Fruit fly (Drosophila melanogaster) whole organism, embryonic: ENCODE measurements around the gene Nup43.

Source experiments
- Awh ChIP-seq: fragments of 200-800 bp; sonication (Bioruptor generic); IDR thresholded peaks from 2 replicates; pipeline ENCODE4, ENCODE4 v1.3.6; 2022; ENCODE audit warnings: missing biosample characterization, missing genetic modification characterization
- Blimp-1 ChIP-seq: fragments of 200-800 bp; sonication (Bioruptor generic); optimal IDR thresholded peaks from 3 replicates; lab custom pipeline; 2018; ENCODE audit warnings: missing biosample characterization, missing genetic modification characterization, mild to moderate bottlenecking, moderate library complexity, missing genetic modification reagents
- Bteb2 ChIP-seq: fragments of 200-800 bp; sonication (Bioruptor generic); optimal IDR thresholded peaks from 2 replicates; lab custom pipeline; 2016; ENCODE audit warnings: missing biosample characterization, missing genetic modification characterization
- C15 ChIP-seq: fragments of 200-800 bp; sonication (Bioruptor generic); IDR thresholded peaks from 3 replicates; pipeline ENCODE4 v1.3.6; 2022; ENCODE audit warnings: missing biosample characterization, missing genetic modification characterization
- CG10147 ChIP-seq: fragments of 200-800 bp; sonication (Bioruptor generic); optimal IDR thresholded peaks from 2 replicates; lab custom pipeline; 2019; ENCODE audit warnings: missing biosample characterization, mild to moderate bottlenecking, missing genetic modification characterization, moderate library complexity
- CG10654 ChIP-seq: fragments of 200-800 bp; sonication (Bioruptor generic); optimal IDR thresholded peaks from 2 replicates; lab custom pipeline; 2016; ENCODE audit warnings: missing biosample characterization, missing genetic modification characterization
- CG11504 ChIP-seq: fragments of 200-800 bp; sonication (Bioruptor generic); optimal IDR thresholded peaks from 3 replicates; lab custom pipeline; 2019; ENCODE audit warnings: missing biosample characterization, mild to moderate bottlenecking, missing genetic modification characterization, moderate library complexity
- CG12219 ChIP-seq: fragments of 200-800 bp; sonication (Bioruptor generic); optimal IDR thresholded peaks from 3 replicates; lab custom pipeline; 2018; ENCODE audit warnings: missing biosample characterization, mild to moderate bottlenecking, missing genetic modification characterization
- CG12942 ChIP-seq: fragments of 200-800 bp; sonication (Bioruptor generic); optimal IDR thresholded peaks from 3 replicates; lab custom pipeline; 2016; ENCODE audit warnings: missing biosample characterization, missing genetic modification characterization
- CG15601 ChIP-seq: fragments of 200-800 bp; sonication (Bioruptor generic); optimal IDR thresholded peaks from 3 replicates; lab custom pipeline; 2019; ENCODE audit warnings: missing biosample characterization, mild to moderate bottlenecking, missing genetic modification characterization, moderate library complexity
- CG16779 ChIP-seq: fragments of 200-800 bp; sonication (Bioruptor generic); IDR thresholded peaks from 2 replicates; pipeline ENCODE4 v1.3.6; 2022; ENCODE audit warnings: missing biosample characterization, missing genetic modification characterization
- CG18599 ChIP-seq: fragments of 200-800 bp; sonication (Bioruptor generic); optimal IDR thresholded peaks from 3 replicates; lab custom pipeline; 2017; ENCODE audit warnings: missing biosample characterization, missing genetic modification characterization, mild to moderate bottlenecking, moderate library complexity, missing genetic modification reagents
- CG18764 ChIP-seq: fragments of 200-800 bp; sonication (Bioruptor generic); optimal IDR thresholded peaks from 3 replicates; lab custom pipeline; 2016; ENCODE audit warnings: missing biosample characterization, missing genetic modification characterization
- CG32767 ChIP-seq: fragments of 200-800 bp; sonication (Bioruptor generic); IDR thresholded peaks from 2 replicates; pipeline ENCODE4 v1.3.6; 2022; ENCODE audit warnings: missing biosample characterization, missing genetic modification characterization
- CG3847 ChIP-seq: fragments of 200-800 bp; sonication (Bioruptor generic); IDR thresholded peaks from 2 replicates; pipeline ENCODE4 v1.3.6; 2022; ENCODE audit warnings: missing biosample characterization, missing genetic modification characterization
- CG6683 ChIP-seq: fragments of 200-800 bp; sonication (Bioruptor generic); optimal IDR thresholded peaks from 2 replicates; lab custom pipeline; 2017; ENCODE audit warnings: missing biosample characterization, mild to moderate bottlenecking, missing genetic modification characterization, missing genetic modification reagents
- CG7372 ChIP-seq: fragments of 200-800 bp; sonication (Bioruptor generic); IDR thresholded peaks from 2 replicates; pipeline ENCODE4 v1.3.6; 2022; ENCODE audit warnings: missing biosample characterization, missing genetic modification characterization
- CG8290 ChIP-seq, 3 experiments: fragments of 200-800 bp; sonication (Bioruptor generic); optimal IDR thresholded peaks; 2 replicates each; lab custom pipeline; 2016 to 2019; ENCODE audit warnings: missing biosample characterization in 3 of 3, missing genetic modification characterization in 3 of 3, mild to moderate bottlenecking in 2 of 3, moderate library complexity in 1 of 3
- CG9932 ChIP-seq: fragments of 200-800 bp; sonication (Bioruptor generic); IDR thresholded peaks from 2 replicates; pipeline ENCODE4 v1.3.6; 2022; ENCODE audit warnings: missing biosample characterization, missing genetic modification characterization
- Gug ChIP-seq: fragments of 200-800 bp; sonication (Bioruptor generic); IDR thresholded peaks from 4 replicates; pipeline ENCODE4 v1.3.6; 2022; ENCODE audit warnings: missing biosample characterization, missing genetic modification characterization
- HLHmδ ChIP-seq: fragments of 200-800 bp; sonication (Bioruptor generic); optimal IDR thresholded peaks from 2 replicates; lab custom pipeline; 2018; ENCODE audit warnings: missing biosample characterization, mild to moderate bottlenecking, missing genetic modification characterization, moderate library complexity
- Hmx ChIP-seq: fragments of 200-800 bp; sonication (Bioruptor generic); optimal IDR thresholded peaks from 2 replicates; lab custom pipeline; 2016; ENCODE audit warnings: missing biosample characterization, missing genetic modification characterization
- Hr78 ChIP-seq, 2 experiments: fragments of 200-800 bp in 1 of 2; fragments of >200 bp in 1 of 2; sonication (Bioruptor generic) in 1 of 2; optimal IDR thresholded peaks; 2 replicates each; lab custom pipeline; 2017 to 2019; ENCODE audit warnings: missing biosample characterization in 2 of 2, missing genetic modification characterization in 2 of 2, mild to moderate bottlenecking in 1 of 2, moderate library complexity in 1 of 2
- Jarid2 ChIP-seq: fragments of 200-800 bp; sonication (Bioruptor generic); optimal IDR thresholded peaks from 3 replicates; lab custom pipeline; 2017; ENCODE audit warnings: mild to moderate bottlenecking, missing biosample characterization, missing genetic modification reagents, missing genetic modification characterization
- Lim3 ChIP-seq: fragments of 200-800 bp; sonication (Bioruptor generic); IDR thresholded peaks from 2 replicates; pipeline ENCODE4 v1.3.6; 2022; ENCODE audit warnings: missing biosample characterization, missing genetic modification characterization
- NC2β ChIP-seq: fragments of 200-800 bp; sonication (Bioruptor generic); optimal IDR thresholded peaks from 2 replicates; lab custom pipeline; 2016; ENCODE audit warnings: missing biosample characterization, missing genetic modification characterization
- Optix ChIP-seq: fragments of 200-800 bp; sonication (Bioruptor generic); IDR thresholded peaks from 3 replicates; pipeline ENCODE4 v1.3.6; 2022; ENCODE audit warnings: missing biosample characterization, missing genetic modification characterization
- Ravus ChIP-seq: fragments of 200-800 bp; sonication (Bioruptor generic); IDR thresholded peaks from 2 replicates; pipeline ENCODE4 v1.3.6; 2022; ENCODE audit warnings: missing biosample characterization, missing genetic modification characterization
- Ssrp ChIP-seq: fragments of 200-800 bp; sonication (Bioruptor generic); optimal IDR thresholded peaks from 2 replicates; lab custom pipeline; 2018; ENCODE audit warnings: missing biosample characterization, mild to moderate bottlenecking, missing genetic modification characterization, moderate library complexity
- Taf1 ChIP-seq: fragments of 200-800 bp; sonication (Bioruptor generic); IDR thresholded peaks from 2 replicates; pipeline ENCODE4 v1.3.6; 2022; ENCODE audit warnings: missing biosample characterization, missing genetic modification characterization
- Vsx1 ChIP-seq: fragments of 200-800 bp; sonication (Bioruptor generic); optimal IDR thresholded peaks from 2 replicates; lab custom pipeline; 2017; ENCODE audit warnings: missing biosample characterization, mild to moderate bottlenecking, missing genetic modification characterization, missing genetic modification reagents
- Xrp1 ChIP-seq: fragments of 200-800 bp; sonication (Bioruptor generic); IDR thresholded peaks from 2 replicates; pipeline ENCODE4 v1.3.6; 2022; ENCODE audit warnings: missing biosample characterization, missing genetic modification characterization
- amos ChIP-seq: fragments of 200-800 bp; sonication (Bioruptor generic); IDR thresholded peaks from 2 replicates; pipeline ENCODE4 v1.3.6; 2022; ENCODE audit warnings: missing biosample characterization, missing genetic modification characterization; ENCODE audit not compliant: partially characterized antibody
- chinmo ChIP-seq: fragments of 200-800 bp; sonication (Bioruptor generic); IDR thresholded peaks from 4 replicates; pipeline ENCODE4 v1.3.6; 2022; ENCODE audit warnings: missing biosample characterization, missing genetic modification characterization; ENCODE audit not compliant: partially characterized antibody
- danr ChIP-seq: fragments of 200-800 bp; sonication (Bioruptor generic); IDR thresholded peaks from 2 replicates; pipeline ENCODE4 v1.3.6; 2022; ENCODE audit warnings: missing biosample characterization, missing genetic modification characterization
- fru ChIP-seq: fragments of >200 bp; optimal IDR thresholded peaks from 2 replicates; lab custom pipeline; 2017
- gro ChIP-seq: fragments of 200-800 bp; sonication (Bioruptor generic); optimal IDR thresholded peaks from 2 replicates; lab custom pipeline; 2016; ENCODE audit warnings: missing biosample characterization, missing genetic modification characterization
- gsb-n ChIP-seq: fragments of 200-800 bp; sonication (Bioruptor generic); optimal IDR thresholded peaks from 3 replicates; lab custom pipeline; 2018; ENCODE audit warnings: missing biosample characterization, mild to moderate bottlenecking, missing genetic modification characterization
- ind ChIP-seq: fragments of 200-800 bp; sonication (Bioruptor generic); optimal IDR thresholded peaks from 3 replicates; lab custom pipeline; 2016; ENCODE audit warnings: missing biosample characterization, missing genetic modification characterization
- p53 ChIP-seq: fragments of 200-800 bp; sonication (Bioruptor generic); optimal IDR thresholded peaks from 2 replicates; lab custom pipeline; 2016; ENCODE audit warnings: missing biosample characterization, missing genetic modification characterization
- pita ChIP-seq: fragments of 200-800 bp; sonication (Bioruptor generic); optimal IDR thresholded peaks from 2 replicates; lab custom pipeline; 2017; ENCODE audit warnings: missing biosample characterization, mild to moderate bottlenecking, missing genetic modification characterization
- pnt ChIP-seq: fragments of 200-800 bp; sonication (Bioruptor generic); optimal IDR thresholded peaks from 3 replicates; lab custom pipeline; 2016; ENCODE audit warnings: missing biosample characterization, missing genetic modification characterization
- sc ChIP-seq, 3 experiments: fragments of >200 bp in 2 of 3; fragments of 200-800 bp in 1 of 3; sonication (Bioruptor generic) in 1 of 3; optimal IDR thresholded peaks; 2 replicates in 2 of 3; 3 replicates in 1 of 3; lab custom pipeline; 2017; ENCODE audit warnings: mild to moderate bottlenecking in 1 of 3, missing biosample characterization in 1 of 3, missing genetic modification characterization in 1 of 3, missing genetic modification reagents in 1 of 3
- sob ChIP-seq: fragments of 200-800 bp; sonication (Bioruptor generic); IDR thresholded peaks from 2 replicates; pipeline ENCODE4 v1.3.6; 2022; ENCODE audit warnings: missing biosample characterization, missing genetic modification characterization
- ssp ChIP-seq: fragments of 200-800 bp; sonication (Bioruptor generic); IDR thresholded peaks from 2 replicates; pipeline ENCODE4 v1.3.6; 2022; ENCODE audit warnings: missing biosample characterization, missing genetic modification characterization
- sug ChIP-seq: fragments of 200-800 bp; optimal IDR thresholded peaks from 2 replicates; lab custom pipeline; 2019; ENCODE audit warnings: missing biosample characterization, mild to moderate bottlenecking, missing genetic modification characterization, moderate library complexity
- tio ChIP-seq: fragments of 200-800 bp; sonication (Bioruptor generic); optimal IDR thresholded peaks from 2 replicates; lab custom pipeline; 2017; ENCODE audit warnings: missing biosample characterization, missing genetic modification characterization, inconsistent platforms
- zfh1 ChIP-seq: fragments of 200-800 bp; sonication (Bioruptor generic); IDR thresholded peaks from 3 replicates; pipeline ENCODE4 v1.3.6; 2022; ENCODE audit warnings: missing biosample characterization, missing genetic modification characterization

The Nup43 gene

dm6 chr3R:18398954-18399697 is 32.7 kb downstream of the Nup43 start, which contains the start of gene Vha100-2 (continued):
- peak; percentile 49; the same call in 1 of the 2 replicates for TF ChIP-seq Awh (GFP tag; lab: Robert Waterston, UW)
- TF ChIP-seq CG10147 (GFP tag; lab: Kevin White, UChicago): no peak
- TF ChIP-seq Ssrp (tag; lab: Kevin White, UChicago): no peak
- peak; percentile 1 for TF ChIP-seq CG12219 (GFP tag; lab: Kevin White, UChicago)
- peak; percentile 23 for TF ChIP-seq Bteb2 (GFP tag; lab: Kevin White, UChicago)
- TF ChIP-seq zfh1 (GFP tag; lab: Robert Waterston, UW): peak; percentile 23; the same call in 2 of the 3 replicates
- no peak for TF ChIP-seq ssp (GFP tag; lab: Robert Waterston, UW)
- peak; percentile 18 for TF ChIP-seq sug (tag; lab: Kevin White, UChicago)
- no peak for TF ChIP-seq C15
- TF ChIP-seq NC2β (GFP tag; lab: Kevin White, UChicago): no peak
- peak; percentile 33; the same call in 1 of the 4 replicates for TF ChIP-seq Gug (GFP tag; lab: Robert Waterston, UW)
- no peak for TF ChIP-seq CG6683 (GFP tag; lab: Kevin White, UChicago)
- peak; percentile 98 for TF ChIP-seq Vsx1 (GFP tag; lab: Kevin White, UChicago)
- no peak for TF ChIP-seq fru
- TF ChIP-seq Blimp-1: peak; percentile 7
- no peak for TF ChIP-seq tio (GFP tag; lab: Kevin White, UChicago)
- TF ChIP-seq ind (GFP tag; lab: Kevin White, UChicago): peak; percentile 51
- TF ChIP-seq CG3847 (GFP tag; lab: Robert Waterston, UW): no peak; the same call in none of the 2 replicates
- TF ChIP-seq Jarid2 (GFP tag; lab: Kevin White, UChicago): peak; percentile 80
- TF ChIP-seq CG11504: peak; percentile 40
- TF ChIP-seq CG32767 (GFP tag; lab: Robert Waterston, UW): peak; percentile 30; the same call in 1 of the 2 replicates
- TF ChIP-seq CG18764: no peak
- peak; percentile 51; the same call in 1 of the 2 replicates for TF ChIP-seq amos
- TF ChIP-seq CG15601 (tag; lab: Kevin White, UChicago): peak; percentile 0
- TF ChIP-seq Xrp1 (GFP tag; lab: Robert Waterston, UW): 0 out of 2 replicates have a peak, but pooled peaks have one; percentile 6
- peak; percentile 60 for TF ChIP-seq CG9932
- no peak for TF ChIP-seq CG7372 (GFP tag; lab: Robert Waterston, UW)
- peak; percentile 53; the same call in 1 of the 2 replicates for TF ChIP-seq CG16779 (GFP tag; lab: Robert Waterston, UW)
- TF ChIP-seq CG8290 (GFP tag; optimal IDR thresholded peaks at IDR 0.05; lab: Kevin White, UChicago): no peak
- TF ChIP-seq CG8290 (tag; optimal IDR thresholded peaks at IDR 0.05; lab: Kevin White, UChicago): peak in 1 of 2 experiments; percentile 85
- peak; percentile 38 for TF ChIP-seq CG18599 (GFP tag; lab: Kevin White, UChicago)
- no peak for TF ChIP-seq Taf1 (GFP tag; lab: Robert Waterston, UW)
- no peak for TF ChIP-seq Lim3
- no peak for TF ChIP-seq gsb-n (tag; lab: Kevin White, UChicago)
- no peak for TF ChIP-seq CG12942 (GFP tag; lab: Kevin White, UChicago)
- TF ChIP-seq pnt: no peak
- no peak for TF ChIP-seq HLHmδ
- TF ChIP-seq Optix (GFP tag; lab: Robert Waterston, UW): 0 out of 3 replicates have a peak, but pooled peaks have one; percentile 5
- no peak for TF ChIP-seq sc (optimal IDR thresholded peaks at IDR 0.05; lab: Kevin White, UChicago)
- peak; percentile 4 for TF ChIP-seq sc (GFP tag; optimal IDR thresholded peaks at IDR 0.05; lab: Kevin White, UChicago)
- TF ChIP-seq CG10654 (GFP tag; lab: Kevin White, UChicago): no peak
- peak in 1 of 2 experiments; percentile 29 for TF ChIP-seq Hr78 (GFP tag; optimal IDR thresholded peaks at IDR 0.05; lab: Kevin White, UChicago)
- TF ChIP-seq pita (GFP tag; lab: Kevin White, UChicago): no peak
- TF ChIP-seq p53 (GFP tag; lab: Kevin White, UChicago): no peak
- 0 out of 2 replicates have a peak, but pooled peaks have one; percentile 25 for TF ChIP-seq danr (GFP tag; lab: Robert Waterston, UW)
- peak; percentile 72; the same call in 2 of the 4 replicates for TF ChIP-seq chinmo (GFP tag; lab: Robert Waterston, UW)
- TF ChIP-seq Ravus: no peak
- peak; percentile 43 for TF ChIP-seq sob
- TF ChIP-seq Hmx: no peak
- TF ChIP-seq gro (GFP tag; lab: Kevin White, UChicago): no peak
